Fruit fly (Drosophila melanogaster) Kc167 (cell line): ENCODE measurements around the gene Ror.

ENCODE experiments used
- Myc ChIP-seq: fragments of >200 bp; optimal IDR thresholded peaks from 2 replicates; lab custom pipeline; 2017; ENCODE audit warnings: missing external identifiers
- Sin3A ChIP-seq: fragments of >200 bp; optimal IDR thresholded peaks from 2 replicates; lab custom pipeline; 2018; ENCODE audit warnings: missing external identifiers
- h ChIP-seq: fragments of >200 bp; optimal IDR thresholded peaks from 3 replicates; lab custom pipeline; 2018; ENCODE audit warnings: missing external identifiers
- insv ChIP-seq: fragments of >200 bp; optimal IDR thresholded peaks from 3 replicates; lab custom pipeline; 2018; ENCODE audit warnings: missing external identifiers
- psq ChIP-seq: fragments of >200 bp; optimal IDR thresholded peaks from 2 replicates; lab custom pipeline; 2017; ENCODE audit warnings: missing external identifiers

- no peak for TF ChIP-seq Sin3A (lab: Kevin White, UChicago)
- no peak for TF ChIP-seq psq (lab: Kevin White, UChicago)
- TF ChIP-seq Myc (lab: Kevin White, UChicago): no peak
- no peak for TF ChIP-seq h (lab: Kevin White, UChicago)
- TF ChIP-seq insv (lab: Kevin White, UChicago): no peak
Observed at dm6 chr2L:10278658-10279057, 27.0 kb downstream of the Ror start, which contains the start of gene Utx.
